Fruit fly (Drosophila melanogaster) whole organism, embryonic: Measurements from ENCODE around the gene CG44838.

Source experiments
- Atf6 ChIP-seq: fragments of 200-800 bp; sonication (Bioruptor generic); IDR thresholded peaks from 2 replicates; pipeline ENCODE4 v1.3.6; 2022; ENCODE audit warnings: missing biosample characterization, missing genetic modification characterization
- B-H2 ChIP-seq: fragments of 200-800 bp; sonication (Bioruptor generic); optimal IDR thresholded peaks from 2 replicates; lab custom pipeline; 2018; ENCODE audit warnings: missing biosample characterization, mild to moderate bottlenecking, missing genetic modification characterization
- CG10147 ChIP-seq: fragments of 200-800 bp; sonication (Bioruptor generic); optimal IDR thresholded peaks from 2 replicates; lab custom pipeline; 2019; ENCODE audit warnings: missing biosample characterization, mild to moderate bottlenecking, missing genetic modification characterization, moderate library complexity
- CG11398 ChIP-seq: fragments of 200-800 bp; sonication (Bioruptor generic); optimal IDR thresholded peaks from 2 replicates; lab custom pipeline; 2016; ENCODE audit warnings: missing biosample characterization, missing genetic modification characterization
- CG12236 ChIP-seq: fragments of 200-800 bp; sonication (Bioruptor generic); optimal IDR thresholded peaks from 2 replicates; lab custom pipeline; 2016; ENCODE audit warnings: missing biosample characterization, missing genetic modification characterization
- CG12391 ChIP-seq: fragments of 200-800 bp; sonication (Bioruptor generic); optimal IDR thresholded peaks from 3 replicates; lab custom pipeline; 2018; ENCODE audit warnings: missing biosample characterization, mild to moderate bottlenecking, missing genetic modification characterization, moderate library complexity
- CG12942 ChIP-seq: fragments of 200-800 bp; sonication (Bioruptor generic); optimal IDR thresholded peaks from 3 replicates; lab custom pipeline; 2016; ENCODE audit warnings: missing biosample characterization, missing genetic modification characterization
- CG14965 ChIP-seq: fragments of 200-800 bp; sonication (Bioruptor generic); optimal IDR thresholded peaks from 2 replicates; lab custom pipeline; 2016; ENCODE audit warnings: missing biosample characterization, missing genetic modification characterization, borderline replicate concordance
- CG30431 ChIP-seq: fragments of 200-800 bp; sonication (Bioruptor generic); optimal IDR thresholded peaks from 2 replicates; lab custom pipeline; 2017; ENCODE audit warnings: missing biosample characterization, missing genetic modification characterization
- CG3065 ChIP-seq: fragments of 200-800 bp; sonication (Bioruptor generic); optimal IDR thresholded peaks from 2 replicates; lab custom pipeline; 2016; ENCODE audit warnings: missing biosample characterization, missing genetic modification characterization
- CG32532 ChIP-seq: fragments of 200-800 bp; sonication (Bioruptor generic); IDR thresholded peaks from 2 replicates; pipeline ENCODE4 v1.3.6; 2022; ENCODE audit warnings: missing biosample characterization, missing genetic modification characterization
- CG3847 ChIP-seq: fragments of 200-800 bp; sonication (Bioruptor generic); IDR thresholded peaks from 2 replicates; pipeline ENCODE4 v1.3.6; 2022; ENCODE audit warnings: missing biosample characterization, missing genetic modification characterization
- CG5245 ChIP-seq: fragments of 200-800 bp; sonication (Bioruptor generic); optimal IDR thresholded peaks from 3 replicates; lab custom pipeline; 2016; ENCODE audit warnings: missing biosample characterization, missing genetic modification characterization
- CG5953 ChIP-seq: fragments of 200-800 bp; sonication (Bioruptor generic); IDR thresholded peaks from 2 replicates; pipeline ENCODE4 v1.3.6; 2022; ENCODE audit warnings: missing biosample characterization, missing genetic modification characterization
- CG7357 ChIP-seq: fragments of 200-800 bp; sonication (Bioruptor generic); IDR thresholded peaks from 3 replicates; pipeline ENCODE4 v1.3.6; 2022; ENCODE audit warnings: missing biosample characterization, missing genetic modification characterization
- CG7987 ChIP-seq: fragments of 200-800 bp; sonication (Bioruptor generic); optimal IDR thresholded peaks from 2 replicates; lab custom pipeline; 2018; ENCODE audit warnings: missing biosample characterization, mild to moderate bottlenecking, missing genetic modification characterization, moderate library complexity
- CHES-1-like ChIP-seq: fragments of 200-800 bp; sonication (Bioruptor generic); optimal IDR thresholded peaks from 2 replicates; lab custom pipeline; 2016; ENCODE audit warnings: missing biosample characterization, missing genetic modification characterization
- CrebB ChIP-seq: fragments of 200-800 bp; sonication (Bioruptor generic); optimal IDR thresholded peaks from 3 replicates; lab custom pipeline; 2018; ENCODE audit warnings: missing biosample characterization, mild to moderate bottlenecking, missing genetic modification characterization
- Dip2 ChIP-seq: fragments of 200-800 bp; sonication (Bioruptor generic); IDR thresholded peaks from 2 replicates; pipeline ENCODE4 v1.3.6; 2022; ENCODE audit warnings: missing biosample characterization, missing genetic modification characterization
- Ets97D ChIP-seq: fragments of 200-800 bp; sonication (Bioruptor generic); optimal IDR thresholded peaks from 3 replicates; lab custom pipeline; 2016; ENCODE audit warnings: missing biosample characterization, missing genetic modification characterization
- Med ChIP-seq: fragments of 200-800 bp; sonication (Bioruptor generic); peaks from one replicate; lab custom pipeline; 2016; ENCODE audit warnings: missing biosample characterization, missing genetic modification characterization, mild to moderate bottlenecking, inconsistent platforms, moderate library complexity
- Meics ChIP-seq: fragments of 200-800 bp; sonication (Bioruptor generic); optimal IDR thresholded peaks from 2 replicates; lab custom pipeline; 2017; ENCODE audit warnings: missing biosample characterization, mild to moderate bottlenecking, missing genetic modification characterization
- Nf-YA ChIP-seq: fragments of 200-800 bp; sonication (Bioruptor generic); IDR thresholded peaks from 2 replicates; pipeline ENCODE4 v1.3.6; 2022; ENCODE audit warnings: missing biosample characterization, missing genetic modification characterization
- Rfx ChIP-seq: fragments of 200-800 bp; sonication (Bioruptor generic); IDR thresholded peaks from 2 replicates; pipeline ENCODE4 v1.3.6; 2022; ENCODE audit warnings: missing biosample characterization, missing genetic modification characterization
- Scr ChIP-seq: fragments of 200-800 bp; sonication (Bioruptor generic); IDR thresholded peaks from 2 replicates; pipeline ENCODE4 v1.3.6; 2022; ENCODE audit warnings: missing biosample characterization, missing genetic modification characterization; ENCODE audit not compliant: partially characterized antibody
- Ssrp ChIP-seq: fragments of 200-800 bp; sonication (Bioruptor generic); optimal IDR thresholded peaks from 2 replicates; lab custom pipeline; 2018; ENCODE audit warnings: missing biosample characterization, mild to moderate bottlenecking, missing genetic modification characterization, moderate library complexity
- ase ChIP-seq: fragments of 200-800 bp; sonication (Bioruptor generic); IDR thresholded peaks from 3 replicates; pipeline ENCODE4 v1.3.6; 2022; ENCODE audit warnings: missing biosample characterization, missing genetic modification characterization
- ato ChIP-seq: fragments of 200-800 bp; sonication (Bioruptor generic); IDR thresholded peaks from 2 replicates; pipeline ENCODE4 v1.3.6; 2022; ENCODE audit warnings: missing biosample characterization, missing genetic modification characterization; ENCODE audit not compliant: partially characterized antibody
- bcd ChIP-seq: fragments of 200-800 bp; sonication (Bioruptor generic); optimal IDR thresholded peaks from 2 replicates; lab custom pipeline; 2017; ENCODE audit warnings: missing biosample characterization, mild to moderate bottlenecking, missing genetic modification characterization
- bsh ChIP-seq, 2 experiments: fragments of 200-800 bp; sonication (Bioruptor generic); optimal IDR thresholded peaks; 2 replicates each; lab custom pipeline; 2017 to 2018; ENCODE audit warnings: mild to moderate bottlenecking in 2 of 2, missing biosample characterization in 2 of 2, missing genetic modification characterization in 2 of 2, moderate library complexity in 1 of 2
- btn ChIP-seq: fragments of 200-800 bp; sonication (Bioruptor generic); optimal IDR thresholded peaks from 2 replicates; lab custom pipeline; 2016; ENCODE audit warnings: missing biosample characterization, missing genetic modification characterization
- caup ChIP-seq: fragments of 200-800 bp; sonication (Bioruptor generic); optimal IDR thresholded peaks from 3 replicates; lab custom pipeline; 2017; ENCODE audit warnings: missing biosample characterization, mild to moderate bottlenecking, missing genetic modification characterization, moderate library complexity; ENCODE audit not compliant: severe bottlenecking
- croc ChIP-seq: fragments of 200-800 bp; sonication (Bioruptor generic); conservative IDR thresholded peaks from 3 replicates; pipeline ENCODE4 v1.3.6; 2022; ENCODE audit warnings: missing biosample characterization, missing genetic modification characterization
- da ChIP-seq: fragments of 200-800 bp; sonication (Bioruptor generic); optimal IDR thresholded peaks from 2 replicates; lab custom pipeline; 2016; ENCODE audit warnings: missing biosample characterization, missing genetic modification characterization
- ems ChIP-seq: fragments of 200-800 bp; sonication (Bioruptor generic); optimal IDR thresholded peaks from 3 replicates; lab custom pipeline; 2016; ENCODE audit warnings: missing biosample characterization, missing genetic modification characterization
- esg ChIP-seq: fragments of 200-800 bp; sonication (Bioruptor generic); conservative IDR thresholded peaks from 2 replicates; pipeline ENCODE4 v1.3.6; 2022; ENCODE audit warnings: missing biosample characterization, missing genetic modification characterization
- fd102C ChIP-seq: fragments of 200-800 bp; sonication (Bioruptor generic); optimal IDR thresholded peaks from 2 replicates; lab custom pipeline; 2018; ENCODE audit warnings: missing biosample characterization, mild to moderate bottlenecking, missing genetic modification characterization, moderate library complexity
- ftz-f1 ChIP-seq: fragments of 200-800 bp; sonication (Bioruptor generic); optimal IDR thresholded peaks from 2 replicates; lab custom pipeline; 2016; ENCODE audit warnings: missing biosample characterization, missing genetic modification characterization
- gcm2 ChIP-seq: fragments of 200-800 bp; sonication (Bioruptor generic); optimal IDR thresholded peaks from 2 replicates; lab custom pipeline; 2016; ENCODE audit warnings: missing biosample characterization, missing genetic modification characterization
- gsb-n ChIP-seq: fragments of 200-800 bp; sonication (Bioruptor generic); optimal IDR thresholded peaks from 3 replicates; lab custom pipeline; 2018; ENCODE audit warnings: missing biosample characterization, mild to moderate bottlenecking, missing genetic modification characterization
- her ChIP-seq: fragments of 200-800 bp; sonication (Bioruptor generic); optimal IDR thresholded peaks from 2 replicates; lab custom pipeline; 2016; ENCODE audit warnings: missing biosample characterization, missing genetic modification characterization
- odd ChIP-seq: fragments of 200-800 bp; sonication (Bioruptor generic); optimal IDR thresholded peaks from 2 replicates; lab custom pipeline; 2017; ENCODE audit warnings: missing biosample characterization, mild to moderate bottlenecking, missing genetic modification characterization
- org-1 ChIP-seq: fragments of 200-800 bp; sonication (Bioruptor generic); optimal IDR thresholded peaks from 2 replicates; lab custom pipeline; 2017; ENCODE audit warnings: missing biosample characterization, missing genetic modification characterization
- pros ChIP-seq: fragments of 200-800 bp; sonication (Bioruptor generic); optimal IDR thresholded peaks from 3 replicates; lab custom pipeline; 2019; ENCODE audit warnings: missing biosample characterization, mild to moderate bottlenecking, missing genetic modification characterization, moderate library complexity
- pum ChIP-seq: fragments of 200-800 bp; sonication (Bioruptor generic); optimal IDR thresholded peaks from 2 replicates; lab custom pipeline; 2016; ENCODE audit warnings: missing biosample characterization, missing genetic modification characterization
- shn ChIP-seq: fragments of 200-800 bp; sonication (Bioruptor generic); optimal IDR thresholded peaks from 3 replicates; lab custom pipeline; 2016; ENCODE audit warnings: missing biosample characterization, missing genetic modification characterization
- sna ChIP-seq: fragments of 200-800 bp; sonication (Bioruptor generic); IDR thresholded peaks from 2 replicates; pipeline ENCODE4 v1.3.6; 2022; ENCODE audit warnings: missing biosample characterization, missing genetic modification characterization; ENCODE audit not compliant: partially characterized antibody
- stwl ChIP-seq: fragments of 200-800 bp; sonication (Bioruptor generic); optimal IDR thresholded peaks from 3 replicates; lab custom pipeline; 2018; ENCODE audit warnings: missing biosample characterization, mild to moderate bottlenecking, missing genetic modification characterization, moderate library complexity
- unpg ChIP-seq: fragments of 200-800 bp; sonication (Bioruptor generic); optimal IDR thresholded peaks from 3 replicates; lab custom pipeline; 2018; ENCODE audit warnings: missing biosample characterization, mild to moderate bottlenecking, missing genetic modification characterization, moderate library complexity

CG44838 gene

DNA sequence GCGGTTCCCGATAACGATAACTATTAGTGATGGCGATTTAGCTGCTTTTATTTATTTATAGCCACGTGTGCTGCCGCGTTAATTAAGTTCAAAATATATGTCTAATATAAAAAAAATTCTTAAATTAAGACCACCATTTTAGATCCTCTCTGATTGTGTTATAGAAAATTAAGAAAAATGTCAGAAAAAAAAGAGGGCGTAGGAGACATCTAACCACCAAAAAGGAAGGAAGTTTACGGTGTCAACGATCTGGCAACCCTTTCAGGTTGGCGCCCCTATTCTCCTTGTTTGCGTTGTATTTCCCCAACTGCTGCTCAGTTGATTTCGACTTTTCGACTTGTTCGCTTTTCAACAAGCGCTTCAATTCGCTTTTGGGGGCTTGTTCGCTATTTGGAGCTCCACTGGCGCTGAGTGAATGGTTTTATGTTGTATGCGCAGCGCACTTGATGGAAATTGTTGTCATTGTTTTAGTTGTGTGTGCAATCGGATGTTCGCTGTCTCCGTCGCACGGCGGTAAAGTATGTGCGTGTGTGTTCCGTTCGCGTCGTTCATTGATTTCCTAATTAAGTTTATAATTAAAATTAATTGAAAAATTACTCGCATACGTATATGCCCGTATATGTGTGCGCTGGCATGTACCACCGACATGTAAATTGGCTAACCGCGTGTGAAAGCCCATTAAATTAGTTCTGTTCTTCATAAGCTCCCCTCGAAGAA is at the start of gene CG44838, which contains the start of gene CG3434 (continued):
- TF ChIP-seq pum (peak; percentile 73), CG30431 (GFP tag; lab: Kevin White, UChicago) (peak; percentile 41), Med (GFP tag; lab: Kevin White, UChicago) (peak; percentile 92), CG11398 (no peak), da (GFP tag; lab: Kevin White, UChicago) (no peak), CG7357 (GFP tag; lab: Robert Waterston, UW) (peak; percentile 44; the same call in 1 of the 3 replicates), pros (GFP tag; lab: Kevin White, UChicago) (peak; percentile 17), CG14965 (no peak), Rfx (GFP tag; lab: Robert Waterston, UW) (peak; percentile 85), CG12391 (tag; lab: Kevin White, UChicago) (peak; percentile 90), CG5245 (GFP tag; lab: Kevin White, UChicago) (peak; percentile 76), odd (peak; percentile 44), Meics (GFP tag; lab: Kevin White, UChicago) (peak; percentile 82), ems (GFP tag; lab: Kevin White, UChicago) (peak; percentile 77), org-1 (no peak), ase (GFP tag; lab: Robert Waterston, UW) (peak; percentile 73), Atf6 (peak; percentile 63; the same call in 1 of the 2 replicates), CG7987 (GFP tag; lab: Kevin White, UChicago) (peak; percentile 41), shn (GFP tag; lab: Kevin White, UChicago) (peak; percentile 68), unpg (GFP tag; lab: Kevin White, UChicago) (peak; percentile 78), sna (GFP tag; lab: Robert Waterston, UW) (no peak), gcm2 (peak; percentile 77), esg (peak; percentile 65), bsh (GFP tag; optimal IDR thresholded peaks at IDR 0.05; lab: Kevin White, UChicago) (peak; percentile 9 to 81), CG3065 (peak; percentile 51), btn (GFP tag; lab: Kevin White, UChicago) (peak; percentile 25), CG3847 (peak; percentile 86), CG5953 (no peak), ftz-f1 (GFP tag; lab: Kevin White, UChicago) (peak; percentile 13), stwl (tag; lab: Kevin White, UChicago) (peak; percentile 75), Dip2 (GFP tag; lab: Robert Waterston, UW) (no peak), CrebB (tag; lab: Kevin White, UChicago) (peak; percentile 38), Nf-YA (GFP tag; lab: Robert Waterston, UW) (peak; percentile 42; the same call in 1 of the 2 replicates), ato (GFP tag; lab: Robert Waterston, UW) (no peak), CG12236 (GFP tag; lab: Kevin White, UChicago) (peak; percentile 2), CG10147 (peak; percentile 83), B-H2 (GFP tag; lab: Kevin White, UChicago) (peak; percentile 79), bcd (GFP tag; lab: Kevin White, UChicago) (peak; percentile 78), croc (peak; percentile 55; the same call in 1 of the 3 replicates), Ets97D (GFP tag; lab: Kevin White, UChicago) (peak; percentile 78), CG12942 (GFP tag; lab: Kevin White, UChicago) (peak; percentile 74), her (no peak), fd102C (GFP tag; lab: Kevin White, UChicago) (peak; percentile 31), CG32532 (peak; percentile 81), CHES-1-like (peak; percentile 75), caup (GFP tag; lab: Kevin White, UChicago) (peak; percentile 83), gsb-n (tag; lab: Kevin White, UChicago) (peak; percentile 36), Ssrp (tag; lab: Kevin White, UChicago) (peak; percentile 75), Scr (GFP tag; lab: Robert Waterston, UW) (peak; percentile 33)
